Worm (Caenorhabditis elegans): ENCODE data around the gene W08E12.8.

ce11 chrIV:3308885-3309284 lies 16.7 kb downstream of the W08E12.8 start:
- TF ChIP-seq ceh-36 (tag; optimal IDR thresholded peaks at IDR 0.05), result no peak
- no peak for TF ChIP-seq tbx-11 (GFP tag; IDR thresholded peaks at IDR 0.05)
- TF ChIP-seq aly-1 (tag; optimal IDR thresholded peaks at IDR 0.05), result no peak
- TF ChIP-seq pes-1 (GFP tag; IDR thresholded peaks at IDR 0.05), result no peak
- TF ChIP-seq scrt-1 (GFP tag; IDR thresholded peaks at IDR 0.05), result no peak
- no peak for TF ChIP-seq flt-1 (GFP tag; IDR thresholded peaks at IDR 0.05)
